Worm (Caenorhabditis elegans): ENCODE data around the gene R07A4.2.
A peak's percentile ranks its signal among the peaks of the same experiment; 100 is the strongest.

R07A4.2 gene

ce11 chrX:10711769-10712168 lies 34.5 kb downstream of the R07A4.2 start, which contains the start of gene rhgf-1:
Gene rhgf-1 (minus strand): TSS chrX:10711869.
- TF ChIP-seq Y55F3AM.14 (GFP tag; optimal IDR thresholded peaks at IDR 0.05), result no peak
- TF ChIP-seq unc-62 (GFP tag; optimal IDR thresholded peaks at IDR 0.05), result no peak
- TF ChIP-seq nhr-6 (tag; optimal IDR thresholded peaks at IDR 0.05), result no peak
- TF ChIP-seq blmp-1 (tag; optimal IDR thresholded peaks at IDR 0.05; ENCODE audit: insufficient read depth), result no peak
- TF ChIP-seq ztf-1 (GFP tag; conservative IDR thresholded peaks at IDR 0.05), result no peak
- TF ChIP-seq R02D3.7 (tag; optimal IDR thresholded peaks at IDR 0.05), result no peak
- no peak for TF ChIP-seq aly-2 (tag; optimal IDR thresholded peaks at IDR 0.05)
- no peak for TF ChIP-seq nhr-237 (tag; optimal IDR thresholded peaks at IDR 0.05)
- no peak for TF ChIP-seq mab-5 (tag; optimal IDR thresholded peaks at IDR 0.05)
- no peak for TF ChIP-seq ceh-16 (tag; optimal IDR thresholded peaks at IDR 0.05)
- no peak for TF ChIP-seq ztf-4 (tag; optimal IDR thresholded peaks at IDR 0.05)
- no peak for TF ChIP-seq mbf-1 (tag; optimal IDR thresholded peaks at IDR 0.05)
- TF ChIP-seq nhr-129 (tag; optimal IDR thresholded peaks at IDR 0.05), result no peak
- TF ChIP-seq nhr-23 (tag; optimal IDR thresholded peaks at IDR 0.05), result no peak
- no peak for TF ChIP-seq C34F6.9 (tag; optimal IDR thresholded peaks at IDR 0.05)
- TF ChIP-seq sma-3 (GFP tag; optimal IDR thresholded peaks at IDR 0.05), result no peak
- no peak for TF ChIP-seq alr-1 (tag; optimal IDR thresholded peaks at IDR 0.05)
- TF ChIP-seq lsy-2 (tag; optimal IDR thresholded peaks at IDR 0.05), result no peak
- TF ChIP-seq ceh-82 (tag; optimal IDR thresholded peaks at IDR 0.05), result no peak

ce11 chrX:10704329-10704728 lies 42.0 kb downstream of the R07A4.2 start:
- no peak for TF ChIP-seq zag-1 (tag; optimal IDR thresholded peaks at IDR 0.05)
- TF ChIP-seq ceh-16 (tag; optimal IDR thresholded peaks at IDR 0.05), result no peak
- no peak for TF ChIP-seq lsy-2 (tag; optimal IDR thresholded peaks at IDR 0.05)
- no peak for TF ChIP-seq unc-55 (GFP tag; optimal IDR thresholded peaks at IDR 0.05)
- no peak for TF ChIP-seq nhr-6 (tag; optimal IDR thresholded peaks at IDR 0.05)
- TF ChIP-seq nhr-11 (tag; optimal IDR thresholded peaks at IDR 0.05), result no peak
- TF ChIP-seq aly-2 (tag; optimal IDR thresholded peaks at IDR 0.05), result no peak
- no peak for TF ChIP-seq elt-3 (tag; optimal IDR thresholded peaks at IDR 0.05)
- no peak for TF ChIP-seq lin-39 (tag; optimal IDR thresholded peaks at IDR 0.05)
- no peak for TF ChIP-seq ztf-1 (GFP tag; conservative IDR thresholded peaks at IDR 0.05)
- TF ChIP-seq nhr-21 (tag; optimal IDR thresholded peaks at IDR 0.05), result no peak
- no peak for TF ChIP-seq alr-1 (tag; optimal IDR thresholded peaks at IDR 0.05)
- TF ChIP-seq sem-4 (tag; optimal IDR thresholded peaks at IDR 0.05), result no peak
- no peak for TF ChIP-seq dmd-4 (tag; optimal IDR thresholded peaks at IDR 0.05)
- no peak for TF ChIP-seq nhr-23 (tag; optimal IDR thresholded peaks at IDR 0.05)
- no peak for TF ChIP-seq lin-11 (tag; optimal IDR thresholded peaks at IDR 0.05)
- TF ChIP-seq nhr-25 (tag; optimal IDR thresholded peaks at IDR 0.05), result no peak
- TF ChIP-seq snpc-4 (tag; optimal IDR thresholded peaks at IDR 0.05), result no peak

- TF ChIP-seq lsy-2 (tag; optimal IDR thresholded peaks at IDR 0.05), result no peak
- no peak for TF ChIP-seq nhr-12 (tag; optimal IDR thresholded peaks at IDR 0.05)
- TF ChIP-seq F13H6.1 (tag; optimal IDR thresholded peaks at IDR 0.05), result peak; percentile 32
- TF ChIP-seq mbf-1 (tag; optimal IDR thresholded peaks at IDR 0.05), result no peak
- TF ChIP-seq fos-1 (tag; optimal IDR thresholded peaks at IDR 0.05), result peak; percentile 47
- TF ChIP-seq sma-3 (GFP tag; optimal IDR thresholded peaks at IDR 0.05), result peak; percentile 10
- TF ChIP-seq unc-39 (tag; optimal IDR thresholded peaks at IDR 0.05), result no peak
- TF ChIP-seq sma-9 (GFP tag; optimal IDR thresholded peaks at IDR 0.05), result peak; percentile 44
- no peak for TF ChIP-seq sma-9 (tag; optimal IDR thresholded peaks at IDR 0.05)
- no peak for TF ChIP-seq egl-27 (tag; optimal IDR thresholded peaks at IDR 0.05)
- no peak for TF ChIP-seq ceh-82 (tag; optimal IDR thresholded peaks at IDR 0.05)
- TF ChIP-seq zag-1 (tag; optimal IDR thresholded peaks at IDR 0.05), result no peak
- TF ChIP-seq C34F6.9 (tag; optimal IDR thresholded peaks at IDR 0.05), result peak; percentile 23
- TF ChIP-seq dmd-4 (tag; optimal IDR thresholded peaks at IDR 0.05), result no peak
- TF ChIP-seq lin-39 (tag; optimal IDR thresholded peaks at IDR 0.05), result no peak
- TF ChIP-seq crh-2 (tag; optimal IDR thresholded peaks at IDR 0.05), result peak; percentile 74
- peak; percentile 32 for TF ChIP-seq unc-55 (GFP tag; optimal IDR thresholded peaks at IDR 0.05)
- TF ChIP-seq nhr-237 (tag; optimal IDR thresholded peaks at IDR 0.05), result no peak
- TF ChIP-seq nhr-21 (tag; optimal IDR thresholded peaks at IDR 0.05), result no peak
- no peak for TF ChIP-seq elt-1 (tag; optimal IDR thresholded peaks at IDR 0.05)
- peak; percentile 40 for TF ChIP-seq nhr-25 (tag; optimal IDR thresholded peaks at IDR 0.05)
- TF ChIP-seq peb-1 (tag; optimal IDR thresholded peaks at IDR 0.05), result no peak
Measured at ce11 chrX:10694933-10695332, 51.4 kb downstream of the R07A4.2 start, which contains the start of gene plpp-1.3. Gene plpp-1.3 (plus strand): TSS chrX:10695312.

All from whole organism, L2 larva.